Worm (Caenorhabditis elegans) whole organism, mixed stage, embryonic: ENCODE results near the gene zig-4.

ENCODE experiments used
- M03D4.4 ChIP-seq: sonication (generic microtip); optimal IDR thresholded peaks from 2 replicates; lab custom pipeline; 2017; ENCODE audit warnings: mild to moderate bottlenecking, missing genetic modification characterization, missing compliant biosample characterization
- bed-3 ChIP-seq: fragments of 200-800 bp; sonication (Bioruptor generic); optimal IDR thresholded peaks from 3 replicates; lab custom pipeline; 2018; ENCODE audit warnings: mild to moderate bottlenecking, missing genetic modification characterization, moderate library complexity, missing compliant biosample characterization
- blmp-1 ChIP-seq: fragments of 150-350 bp; optimal IDR thresholded peaks from 2 replicates; lab custom pipeline; 2014; ENCODE audit warnings: missing biosample characterization, missing genetic modification characterization
- ceh-39 ChIP-seq: fragments of 150-350 bp; optimal IDR thresholded peaks from 2 replicates; lab custom pipeline; 2014; ENCODE audit warnings: missing biosample characterization, missing genetic modification characterization
- ceh-43 ChIP-seq: fragments of 200-800 bp; sonication (Bioruptor generic); optimal IDR thresholded peaks from 2 replicates; lab custom pipeline; 2018; ENCODE audit warnings: mild to moderate bottlenecking, missing genetic modification characterization, moderate library complexity, missing compliant biosample characterization
- ceh-83 ChIP-seq: fragments of 200-800 bp; sonication (Bioruptor generic); optimal IDR thresholded peaks from 2 replicates; lab custom pipeline; 2018; ENCODE audit warnings: mild to moderate bottlenecking, missing genetic modification characterization, missing compliant biosample characterization
- ces-1 ChIP-seq: fragments of 150-350 bp; optimal IDR thresholded peaks from 2 replicates; lab custom pipeline; 2014; ENCODE audit warnings: missing biosample characterization, missing genetic modification reagents, missing genetic modification characterization
- cnd-1 ChIP-seq: fragments of 200-800 bp; sonication (Bioruptor generic); optimal IDR thresholded peaks from 2 replicates; lab custom pipeline; 2018; ENCODE audit warnings: mild to moderate bottlenecking, missing genetic modification characterization, missing compliant biosample characterization
- drap-1 ChIP-seq: fragments of 200-800 bp; sonication (Bioruptor generic); optimal IDR thresholded peaks from 3 replicates; lab custom pipeline; 2018; ENCODE audit warnings: mild to moderate bottlenecking, missing genetic modification characterization, missing compliant biosample characterization
- elt-1 ChIP-seq: sonication (generic microtip); optimal IDR thresholded peaks from 2 replicates; lab custom pipeline; 2017; ENCODE audit warnings: missing genetic modification characterization, mild to moderate bottlenecking, missing compliant biosample characterization, antibody characterized with exemption, moderate library complexity, borderline replicate concordance; ENCODE audit not compliant: insufficient read depth
- elt-3 ChIP-seq: fragments of 150-350 bp; optimal IDR thresholded peaks from 2 replicates; lab custom pipeline; 2014; ENCODE audit warnings: missing biosample characterization, missing genetic modification characterization
- ham-2 ChIP-seq: fragments of 200-800 bp; sonication (Bioruptor generic); optimal IDR thresholded peaks from 2 replicates; lab custom pipeline; 2018; ENCODE audit warnings: mild to moderate bottlenecking, missing genetic modification characterization, missing compliant biosample characterization
- hlh-1 ChIP-seq: fragments of 150-350 bp; optimal IDR thresholded peaks from 2 replicates; lab custom pipeline; 2014; ENCODE audit warnings: missing biosample characterization, missing genetic modification reagents, missing genetic modification characterization
- lin-13 ChIP-seq: fragments of 150-350 bp; optimal IDR thresholded peaks from 2 replicates; lab custom pipeline; 2014; ENCODE audit warnings: missing biosample characterization, missing genetic modification characterization
- lin-32 ChIP-seq: fragments of 200-800 bp; sonication (Bioruptor generic); optimal IDR thresholded peaks from 2 replicates; lab custom pipeline; 2018; ENCODE audit warnings: mild to moderate bottlenecking, missing genetic modification characterization, missing compliant biosample characterization
- lsy-2 ChIP-seq: fragments of 150-350 bp; optimal IDR thresholded peaks from 2 replicates; lab custom pipeline; 2014; ENCODE audit warnings: missing biosample characterization, missing genetic modification characterization
- mab-5 ChIP-seq: fragments of 150-350 bp; optimal IDR thresholded peaks from 2 replicates; lab custom pipeline; 2014; ENCODE audit warnings: missing biosample characterization, missing genetic modification characterization
- mep-1 ChIP-seq: fragments of 150-350 bp; optimal IDR thresholded peaks from 2 replicates; lab custom pipeline; 2017; ENCODE audit warnings: missing biosample characterization, missing genetic modification reagents, missing genetic modification characterization, inconsistent platforms
- mls-2 ChIP-seq: sonication (generic microtip); optimal IDR thresholded peaks from 2 replicates; lab custom pipeline; 2016; ENCODE audit warnings: mild to moderate bottlenecking, missing genetic modification characterization, moderate library complexity, missing compliant biosample characterization
- nhr-12 ChIP-seq: fragments of 150-350 bp; optimal IDR thresholded peaks from 2 replicates; lab custom pipeline; 2014; ENCODE audit warnings: missing biosample characterization, missing genetic modification characterization
- nhr-2 ChIP-seq: fragments of 150-350 bp; optimal IDR thresholded peaks from 2 replicates; lab custom pipeline; 2014; ENCODE audit warnings: missing biosample characterization, missing genetic modification characterization
- nhr-237 ChIP-seq: fragments of 150-350 bp; optimal IDR thresholded peaks from 2 replicates; lab custom pipeline; 2014; ENCODE audit warnings: missing biosample characterization, missing genetic modification characterization
- nhr-28 ChIP-seq: fragments of 150-350 bp; optimal IDR thresholded peaks from 2 replicates; lab custom pipeline; 2014; ENCODE audit warnings: missing biosample characterization, missing genetic modification characterization
- nhr-76 ChIP-seq: sonication (generic microtip); optimal IDR thresholded peaks from 2 replicates; lab custom pipeline; 2017; ENCODE audit warnings: missing biosample characterization, missing genetic modification characterization
- pha-4 ChIP-seq: fragments of 150-350 bp; optimal IDR thresholded peaks from 2 replicates; lab custom pipeline; 2018; ENCODE audit warnings: missing biosample characterization, missing genetic modification reagents, missing genetic modification characterization
- snpc-4 ChIP-seq: fragments of 150-350 bp; optimal IDR thresholded peaks from 2 replicates; lab custom pipeline; 2014; ENCODE audit warnings: missing biosample characterization, missing genetic modification characterization
- sptf-1 ChIP-seq: sonication (generic microtip); optimal IDR thresholded peaks from 2 replicates; lab custom pipeline; 2017; ENCODE audit warnings: mild to moderate bottlenecking, missing genetic modification characterization, moderate library complexity, missing compliant biosample characterization
- tbx-8 ChIP-seq: fragments of 200-800 bp; sonication (Bioruptor generic); optimal IDR thresholded peaks from 2 replicates; lab custom pipeline; 2018; ENCODE audit warnings: mild to moderate bottlenecking, missing genetic modification characterization, moderate library complexity, missing compliant biosample characterization
- unc-120 ChIP-seq: sonication (generic microtip); optimal IDR thresholded peaks from 2 replicates; lab custom pipeline; 2017; ENCODE audit warnings: missing genetic modification characterization, missing compliant biosample characterization; ENCODE audit not compliant: poor library complexity, severe bottlenecking
- unc-39 ChIP-seq: fragments of 150-350 bp; optimal IDR thresholded peaks from 2 replicates; lab custom pipeline; 2014; ENCODE audit warnings: missing biosample characterization, missing genetic modification characterization
- unc-62 ChIP-seq: fragments of 150-350 bp; optimal IDR thresholded peaks from 2 replicates; lab custom pipeline; 2014; ENCODE audit warnings: missing biosample characterization, missing genetic modification reagents, missing genetic modification characterization
- zip-8 ChIP-seq: fragments of 150-350 bp; optimal IDR thresholded peaks from 2 replicates; lab custom pipeline; 2014; ENCODE audit warnings: missing biosample characterization, missing genetic modification characterization
- ztf-11 ChIP-seq: fragments of 150-350 bp; optimal IDR thresholded peaks from 2 replicates; lab custom pipeline; 2014; ENCODE audit warnings: missing biosample characterization, missing genetic modification characterization

Gene zig-4

ce11 chrX:7952226-7953062 is 27.2 kb downstream of the zig-4 start:
- TF ChIP-seq elt-1 = no peak
- no peak for TF ChIP-seq mep-1 (tag; lab: Kevin White, UChicago)
- TF ChIP-seq elt-3 (tag; lab: Kevin White, UChicago) = no peak
- no peak for TF ChIP-seq nhr-237 (tag; lab: Kevin White, UChicago)
- TF ChIP-seq ceh-39 (tag; lab: Kevin White, UChicago) = no peak
- TF ChIP-seq nhr-2 = no peak
- TF ChIP-seq bed-3 (GFP tag; lab: Kevin White, UChicago) = no peak
- no peak for TF ChIP-seq snpc-4 (tag; lab: Kevin White, UChicago)
- no peak for TF ChIP-seq unc-62 (GFP tag; lab: Kevin White, UChicago)
- no peak for TF ChIP-seq blmp-1 (tag; lab: Kevin White, UChicago)
- no peak for TF ChIP-seq nhr-28 (tag; lab: Kevin White, UChicago)
- no peak for TF ChIP-seq hlh-1 (tag; lab: Kevin White, UChicago)
- no peak for TF ChIP-seq unc-120 (tag; lab: Kevin White, UChicago)
- TF ChIP-seq nhr-12 (tag; lab: Kevin White, UChicago) = no peak
- TF ChIP-seq ceh-43 (GFP tag; lab: Kevin White, UChicago) = no peak
- TF ChIP-seq tbx-8 (GFP tag; lab: Kevin White, UChicago) = no peak
- no peak for TF ChIP-seq ham-2

ce11 chrX:7953063-7953337 is 27.8 kb downstream of the zig-4 start:
- TF ChIP-seq lin-13 (no peak), mls-2 (no peak), elt-1 (no peak), mep-1 (tag; lab: Kevin White, UChicago) (no peak), mab-5 (tag; lab: Kevin White, UChicago) (no peak), bed-3 (GFP tag; lab: Kevin White, UChicago) (no peak), nhr-237 (tag; lab: Kevin White, UChicago) (no peak), pha-4 (tag; lab: Kevin White, UChicago) (no peak), elt-3 (tag; lab: Kevin White, UChicago) (no peak), lsy-2 (tag; lab: Kevin White, UChicago) (no peak), nhr-28 (tag; lab: Kevin White, UChicago) (no peak), cnd-1 (tag; lab: Kevin White, UChicago) (no peak), snpc-4 (tag; lab: Kevin White, UChicago) (no peak), ces-1 (GFP tag; lab: Kevin White, UChicago) (no peak)

- TF ChIP-seq unc-39 (tag; lab: Kevin White, UChicago) (no peak), M03D4.4 (tag; lab: Kevin White, UChicago) (no peak), unc-62 (GFP tag; lab: Kevin White, UChicago) (no peak), pha-4 (tag; lab: Kevin White, UChicago) (peak; percentile 34), elt-3 (tag; lab: Kevin White, UChicago) (no peak), nhr-28 (tag; lab: Kevin White, UChicago) (no peak)
- TF ChIP-seq, all 35 proteins: peak for 1
These were observed 28.5 kb downstream of the zig-4 start for ce11 chrX:7953695-7954094.

- peak; percentile 84 for TF ChIP-seq hlh-1 (tag; lab: Kevin White, UChicago)
- TF ChIP-seq unc-120 (tag; lab: Kevin White, UChicago) = peak; percentile 11
- no peak for TF ChIP-seq nhr-12 (tag; lab: Kevin White, UChicago)
- no peak for TF ChIP-seq mep-1 (tag; lab: Kevin White, UChicago)
These were observed 29.1 kb downstream of the zig-4 start, which contains the start of gene dct-1 for ce11 chrX:7954328-7954727. Gene dct-1 (plus strand): TSS chrX:7954354.

ce11 chrX:7956449-7956848 is 31.2 kb downstream of the zig-4 start:
- no peak for TF ChIP-seq lsy-2 (tag; lab: Kevin White, UChicago)
- TF ChIP-seq tbx-8 (GFP tag; lab: Kevin White, UChicago) = no peak
- no peak for TF ChIP-seq lin-32 (GFP tag; lab: Kevin White, UChicago)
- no peak for TF ChIP-seq blmp-1 (tag; lab: Kevin White, UChicago)
- TF ChIP-seq drap-1 (GFP tag; lab: Kevin White, UChicago) = no peak
- no peak for TF ChIP-seq ham-2
- no peak for TF ChIP-seq ztf-11 (tag; lab: Kevin White, UChicago)
- no peak for TF ChIP-seq ceh-83 (GFP tag; lab: Kevin White, UChicago)
- TF ChIP-seq zip-8 (tag; lab: Kevin White, UChicago) = no peak
- no peak for TF ChIP-seq nhr-237 (tag; lab: Kevin White, UChicago)
- TF ChIP-seq nhr-76 (tag; lab: Kevin White, UChicago) = no peak
- TF ChIP-seq unc-120 (tag; lab: Kevin White, UChicago) = no peak
- no peak for TF ChIP-seq nhr-12 (tag; lab: Kevin White, UChicago)
- TF ChIP-seq unc-62 (GFP tag; lab: Kevin White, UChicago) = no peak
- TF ChIP-seq nhr-2 = no peak
- TF ChIP-seq sptf-1 (tag; lab: Kevin White, UChicago) = no peak
- TF ChIP-seq lin-13 = no peak
- TF ChIP-seq, all 35 proteins: peak for 0
